Fruit fly (Drosophila melanogaster) whole organism, embryonic: ENCODE data around the gene Nubp1.

Source experiments
- Abd-B ChIP-seq: fragments of 200-800 bp; sonication (Bioruptor generic); optimal IDR thresholded peaks from 2 replicates; lab custom pipeline; 2018; ENCODE audit warnings: missing biosample characterization, mild to moderate bottlenecking, missing genetic modification characterization, moderate library complexity
- B-H1 ChIP-seq: fragments of 200-800 bp; sonication (Bioruptor generic); IDR thresholded peaks from 3 replicates; pipeline ENCODE4 v1.3.6; 2022; ENCODE audit warnings: missing biosample characterization, missing genetic modification characterization
- CG10147 ChIP-seq: fragments of 200-800 bp; sonication (Bioruptor generic); optimal IDR thresholded peaks from 2 replicates; lab custom pipeline; 2019; ENCODE audit warnings: missing biosample characterization, mild to moderate bottlenecking, missing genetic modification characterization, moderate library complexity
- CG11560 ChIP-seq: fragments of 200-800 bp; sonication (Bioruptor generic); IDR thresholded peaks from 3 replicates; pipeline ENCODE4 v1.3.6; 2022; ENCODE audit warnings: missing biosample characterization, missing genetic modification characterization
- CG11723 ChIP-seq: fragments of 200-800 bp; sonication (Bioruptor generic); optimal IDR thresholded peaks from 2 replicates; lab custom pipeline; 2017; ENCODE audit warnings: missing biosample characterization, mild to moderate bottlenecking, missing genetic modification characterization
- CG13894 ChIP-seq: fragments of 200-800 bp; sonication (Bioruptor generic); optimal IDR thresholded peaks from 3 replicates; lab custom pipeline; 2018; ENCODE audit warnings: missing biosample characterization, mild to moderate bottlenecking, missing genetic modification characterization, moderate library complexity
- CG1603 ChIP-seq: fragments of 200-800 bp; sonication (Bioruptor generic); optimal IDR thresholded peaks from 2 replicates; lab custom pipeline; 2019; ENCODE audit warnings: missing biosample characterization, mild to moderate bottlenecking, missing genetic modification characterization, moderate library complexity
- CG2202 ChIP-seq: fragments of 200-800 bp; sonication (Bioruptor generic); optimal IDR thresholded peaks from 2 replicates; lab custom pipeline; 2018; ENCODE audit warnings: missing biosample characterization, mild to moderate bottlenecking, missing genetic modification characterization
- CG34224 ChIP-seq: fragments of 200-800 bp; sonication (Bioruptor generic); IDR thresholded peaks from 3 replicates; pipeline ENCODE4 v1.3.6; 2022; ENCODE audit warnings: missing biosample characterization, missing genetic modification characterization; ENCODE audit not compliant: partially characterized antibody
- CG6654 ChIP-seq: fragments of 200-800 bp; sonication (Bioruptor generic); optimal IDR thresholded peaks from 2 replicates; lab custom pipeline; 2017; ENCODE audit warnings: missing biosample characterization, mild to moderate bottlenecking, missing genetic modification characterization
- CG7786 ChIP-seq: fragments of 200-800 bp; sonication (Bioruptor generic); optimal IDR thresholded peaks from 2 replicates; lab custom pipeline; 2016; ENCODE audit warnings: missing biosample characterization, missing genetic modification characterization
- CG8359 ChIP-seq: fragments of 200-800 bp; sonication (Bioruptor generic); optimal IDR thresholded peaks from 2 replicates; lab custom pipeline; 2017; ENCODE audit warnings: missing biosample characterization, mild to moderate bottlenecking, missing genetic modification characterization, borderline replicate concordance
- CG9437 ChIP-seq: fragments of 200-800 bp; sonication (Bioruptor generic); optimal IDR thresholded peaks from 2 replicates; lab custom pipeline; 2018; ENCODE audit warnings: missing biosample characterization, mild to moderate bottlenecking, missing genetic modification characterization
- Dip3 ChIP-seq: fragments of 200-800 bp; sonication (Bioruptor generic); optimal IDR thresholded peaks from 3 replicates; lab custom pipeline; 2016; ENCODE audit warnings: missing biosample characterization, missing genetic modification characterization
- Fer2 ChIP-seq: fragments of 200-800 bp; sonication (Bioruptor generic); optimal IDR thresholded peaks from 2 replicates; lab custom pipeline; 2018; ENCODE audit warnings: missing biosample characterization, mild to moderate bottlenecking, missing genetic modification characterization, moderate library complexity
- Gsc ChIP-seq: fragments of 200-800 bp; sonication (Bioruptor generic); IDR thresholded peaks from 2 replicates; pipeline ENCODE4 v1.3.6; 2022; ENCODE audit warnings: missing biosample characterization, missing genetic modification characterization
- Hand ChIP-seq: fragments of 200-800 bp; sonication (Bioruptor generic); optimal IDR thresholded peaks from 2 replicates; lab custom pipeline; 2017; ENCODE audit warnings: mild to moderate bottlenecking, missing biosample characterization, missing genetic modification reagents, missing genetic modification characterization
- Hr51 ChIP-seq, 2 experiments: fragments of 200-800 bp; sonication (Bioruptor generic); optimal IDR thresholded peaks; 2 replicates in 1 of 2; 3 replicates in 1 of 2; lab custom pipeline; 2016 to 2018; ENCODE audit warnings: missing biosample characterization in 2 of 2, missing genetic modification characterization in 2 of 2, mild to moderate bottlenecking in 1 of 2, moderate library complexity in 1 of 2
- Lhr ChIP-seq: fragments of 200-800 bp; sonication (Bioruptor generic); optimal IDR thresholded peaks from 3 replicates; lab custom pipeline; 2017; ENCODE audit warnings: mild to moderate bottlenecking, missing biosample characterization, missing genetic modification reagents, missing genetic modification characterization
- MESR4 ChIP-seq: fragments of 200-800 bp; sonication (Bioruptor generic); optimal IDR thresholded peaks from 2 replicates; lab custom pipeline; 2018; ENCODE audit warnings: missing biosample characterization, mild to moderate bottlenecking, missing genetic modification characterization, moderate library complexity
- NfI ChIP-seq: fragments of 200-800 bp; sonication (Bioruptor generic); optimal IDR thresholded peaks from 3 replicates; lab custom pipeline; 2018; ENCODE audit warnings: missing biosample characterization, mild to moderate bottlenecking, missing genetic modification characterization, moderate library complexity
- abd-A ChIP-seq: fragments of 200-800 bp; sonication (Bioruptor generic); optimal IDR thresholded peaks from 3 replicates; lab custom pipeline; 2019; ENCODE audit warnings: missing biosample characterization, mild to moderate bottlenecking, missing genetic modification characterization, moderate library complexity
- ac ChIP-seq: fragments of 200-800 bp; sonication (Bioruptor generic); optimal IDR thresholded peaks from 3 replicates; lab custom pipeline; 2017; ENCODE audit warnings: missing biosample characterization, mild to moderate bottlenecking, missing genetic modification characterization
- amos ChIP-seq: fragments of 200-800 bp; sonication (Bioruptor generic); IDR thresholded peaks from 2 replicates; pipeline ENCODE4 v1.3.6; 2022; ENCODE audit warnings: missing biosample characterization, missing genetic modification characterization; ENCODE audit not compliant: partially characterized antibody
- ase ChIP-seq: fragments of 200-800 bp; sonication (Bioruptor generic); IDR thresholded peaks from 3 replicates; pipeline ENCODE4 v1.3.6; 2022; ENCODE audit warnings: missing biosample characterization, missing genetic modification characterization
- ato ChIP-seq: fragments of 200-800 bp; sonication (Bioruptor generic); IDR thresholded peaks from 2 replicates; pipeline ENCODE4 v1.3.6; 2022; ENCODE audit warnings: missing biosample characterization, missing genetic modification characterization; ENCODE audit not compliant: partially characterized antibody
- az2 ChIP-seq: fragments of 200-800 bp; sonication (Bioruptor generic); optimal IDR thresholded peaks from 3 replicates; lab custom pipeline; 2016; ENCODE audit warnings: missing biosample characterization, missing genetic modification characterization
- ci ChIP-seq: fragments of 200-800 bp; sonication (Bioruptor generic); IDR thresholded peaks from 3 replicates; pipeline ENCODE4 v1.3.6; 2022; ENCODE audit warnings: missing biosample characterization, missing genetic modification characterization
- crol ChIP-seq: fragments of 200-800 bp; sonication (Bioruptor generic); IDR thresholded peaks from 2 replicates; pipeline ENCODE4 v1.3.6; 2022; ENCODE audit warnings: missing biosample characterization, missing genetic modification characterization
- da ChIP-seq: fragments of 200-800 bp; sonication (Bioruptor generic); optimal IDR thresholded peaks from 2 replicates; lab custom pipeline; 2016; ENCODE audit warnings: missing biosample characterization, missing genetic modification characterization
- dan ChIP-seq: fragments of 200-800 bp; sonication (Bioruptor generic); IDR thresholded peaks from 2 replicates; pipeline ENCODE4 v1.3.6; 2022; ENCODE audit warnings: missing biosample characterization, missing genetic modification characterization
- dm ChIP-seq: fragments of 200-800 bp; sonication (Bioruptor generic); optimal IDR thresholded peaks from 3 replicates; lab custom pipeline; 2016; ENCODE audit warnings: missing biosample characterization, missing genetic modification characterization
- fru ChIP-seq: fragments of >200 bp; optimal IDR thresholded peaks from 2 replicates; lab custom pipeline; 2017
- ftz-f1 ChIP-seq: fragments of 200-800 bp; sonication (Bioruptor generic); optimal IDR thresholded peaks from 2 replicates; lab custom pipeline; 2016; ENCODE audit warnings: missing biosample characterization, missing genetic modification characterization
- lov ChIP-seq, 2 experiments: fragments of 200-800 bp in 1 of 2; fragments of >200 bp in 1 of 2; sonication (Bioruptor generic) in 1 of 2; IDR thresholded peaks in 1 of 2; optimal IDR thresholded peaks in 1 of 2; 2 replicates in 1 of 2; 3 replicates in 1 of 2; pipeline versions ENCODE4 v1.3.6 to Lab custom; 2017 to 2022; ENCODE audit warnings: missing biosample characterization in 1 of 2, missing genetic modification characterization in 1 of 2
- nau ChIP-seq: fragments of 200-800 bp; sonication (Bioruptor generic); optimal IDR thresholded peaks from 3 replicates; lab custom pipeline; 2017; ENCODE audit warnings: missing biosample characterization, mild to moderate bottlenecking, missing genetic modification characterization, missing genetic modification reagents
- pan ChIP-seq, 4 experiments: fragments of >200 bp in 3 of 4; fragments of 200-800 bp in 1 of 4; sonication (Bioruptor generic) in 1 of 4; optimal IDR thresholded peaks in 3 of 4; IDR thresholded peaks in 1 of 4; 2 replicates each; pipeline versions ENCODE4 v1.3.6 to Lab custom; 2017 to 2022; ENCODE audit warnings: missing biosample characterization in 2 of 4, missing genetic modification characterization in 2 of 4, mixed read lengths in 1 of 4
- peb ChIP-seq: fragments of 200-800 bp; sonication (Bioruptor generic); IDR thresholded peaks from 2 replicates; pipeline ENCODE4 v1.3.6; 2022; ENCODE audit warnings: missing biosample characterization, missing genetic modification characterization
- pfk ChIP-seq: fragments of 200-800 bp; sonication (Bioruptor generic); optimal IDR thresholded peaks from 2 replicates; lab custom pipeline; 2018; ENCODE audit warnings: missing biosample characterization, mild to moderate bottlenecking, missing genetic modification characterization, moderate library complexity
- pita ChIP-seq: fragments of 200-800 bp; sonication (Bioruptor generic); optimal IDR thresholded peaks from 2 replicates; lab custom pipeline; 2017; ENCODE audit warnings: missing biosample characterization, mild to moderate bottlenecking, missing genetic modification characterization
- pnt ChIP-seq: fragments of 200-800 bp; sonication (Bioruptor generic); optimal IDR thresholded peaks from 3 replicates; lab custom pipeline; 2016; ENCODE audit warnings: missing biosample characterization, missing genetic modification characterization
- pzg ChIP-seq: fragments of 200-800 bp; sonication (Bioruptor generic); optimal IDR thresholded peaks from 3 replicates; lab custom pipeline; 2018; ENCODE audit warnings: missing biosample characterization, mild to moderate bottlenecking, missing genetic modification characterization, moderate library complexity
- shn ChIP-seq: fragments of 200-800 bp; sonication (Bioruptor generic); optimal IDR thresholded peaks from 3 replicates; lab custom pipeline; 2016; ENCODE audit warnings: missing biosample characterization, missing genetic modification characterization
- sob ChIP-seq: fragments of 200-800 bp; sonication (Bioruptor generic); IDR thresholded peaks from 2 replicates; pipeline ENCODE4 v1.3.6; 2022; ENCODE audit warnings: missing biosample characterization, missing genetic modification characterization
- stwl ChIP-seq: fragments of 200-800 bp; sonication (Bioruptor generic); optimal IDR thresholded peaks from 3 replicates; lab custom pipeline; 2018; ENCODE audit warnings: missing biosample characterization, mild to moderate bottlenecking, missing genetic modification characterization, moderate library complexity
- trem ChIP-seq: fragments of 200-800 bp; optimal IDR thresholded peaks from 3 replicates; lab custom pipeline; 2019; ENCODE audit warnings: missing biosample characterization, mild to moderate bottlenecking, missing genetic modification characterization, moderate library complexity
- tup ChIP-seq: fragments of 200-800 bp; sonication (Bioruptor generic); optimal IDR thresholded peaks from 2 replicates; lab custom pipeline; 2016; ENCODE audit warnings: missing biosample characterization, mild to moderate bottlenecking, missing genetic modification characterization, moderate library complexity

Nubp1 gene

dm6 chr2L:16715133-16715833 is 17.1 kb upstream of the Nubp1 start (continued):
- TF ChIP-seq pnt (GFP tag; lab: Kevin White, UChicago): no peak
- TF ChIP-seq CG13894: peak; percentile 79
- TF ChIP-seq ftz-f1: peak; percentile 30
- no peak for TF ChIP-seq ase (GFP tag; lab: Robert Waterston, UW)
- TF ChIP-seq shn (GFP tag; lab: Kevin White, UChicago): no peak
- no peak for TF ChIP-seq dm (GFP tag; lab: Kevin White, UChicago)
- TF ChIP-seq fru (lab: Kevin White, UChicago): no peak
- no peak for TF ChIP-seq pfk
- peak; percentile 36 for TF ChIP-seq abd-A (tag; lab: Kevin White, UChicago)
- no peak for TF ChIP-seq CG8359 (GFP tag; lab: Kevin White, UChicago)
- TF ChIP-seq CG34224: no peak
- TF ChIP-seq CG2202 (tag; lab: Kevin White, UChicago): no peak
- TF ChIP-seq Hr51 (GFP tag; optimal IDR thresholded peaks at IDR 0.05; lab: Kevin White, UChicago): no peak
- TF ChIP-seq CG9437 (GFP tag; lab: Kevin White, UChicago): peak; percentile 93
- no peak for TF ChIP-seq pan (optimal IDR thresholded peaks at IDR 0.05; lab: Kevin White, UChicago)
- TF ChIP-seq pan (GFP tag; optimal IDR thresholded peaks at IDR 0.05 in 1 of 2, IDR thresholded peaks at IDR 0.05 in 1 of 2): no peak
- no peak for TF ChIP-seq amos
- no peak for TF ChIP-seq ac
- TF ChIP-seq Fer2 (tag; lab: Kevin White, UChicago): no peak
- no peak for TF ChIP-seq CG6654 (GFP tag; lab: Kevin White, UChicago)
- no peak for TF ChIP-seq B-H1 (GFP tag; lab: Robert Waterston, UW)
- no peak for TF ChIP-seq az2 (GFP tag; lab: Kevin White, UChicago)
- TF ChIP-seq trem (tag; lab: Kevin White, UChicago): peak; percentile 19
- no peak for TF ChIP-seq Dip3 (GFP tag; lab: Kevin White, UChicago)
- TF ChIP-seq NfI (GFP tag; lab: Kevin White, UChicago): no peak
- TF ChIP-seq nau (GFP tag; lab: Kevin White, UChicago): no peak
- no peak for TF ChIP-seq ato
- TF ChIP-seq Hand: no peak
- no peak for TF ChIP-seq tup (GFP tag; lab: Kevin White, UChicago)
- no peak for TF ChIP-seq sob (GFP tag; lab: Robert Waterston, UW)

dm6 chr2L:16715841-16716701 is 16.3 kb upstream of the Nubp1 start, which contains the start of the genes Cyt-c-d and CG31808:
Gene Cyt-c-d, plus strand, starts transcription at chr2L:16715891.
Gene CG31808, minus strand, starts transcription at chr2L:16716195.
- TF ChIP-seq pita (GFP tag; lab: Kevin White, UChicago): no peak
- peak; percentile 96 for TF ChIP-seq CG11723 (GFP tag; lab: Kevin White, UChicago)
- peak; percentile 85 for TF ChIP-seq CG10147 (GFP tag; lab: Kevin White, UChicago)
- TF ChIP-seq CG1603 (tag; lab: Kevin White, UChicago): peak; percentile 97
- TF ChIP-seq crol (GFP tag; lab: Robert Waterston, UW): no peak; the same call in 1 of the 2 replicates
- TF ChIP-seq lov (optimal IDR thresholded peaks at IDR 0.05; lab: Kevin White, UChicago): no peak
- peak; percentile 96 for TF ChIP-seq lov (GFP tag; IDR thresholded peaks at IDR 0.05; lab: Robert Waterston, UW)
- TF ChIP-seq Lhr (GFP tag; lab: Kevin White, UChicago): peak; percentile 94
- TF ChIP-seq peb (GFP tag; lab: Robert Waterston, UW): peak; percentile 97
- peak; percentile 89 for TF ChIP-seq CG7786 (GFP tag; lab: Kevin White, UChicago)
- TF ChIP-seq dan (GFP tag; lab: Robert Waterston, UW): peak; percentile 75; the same call in 1 of the 2 replicates
- TF ChIP-seq CG11560 (tag; lab: Robert Waterston, UW): peak; percentile 89
- peak; percentile 47 for TF ChIP-seq MESR4
- TF ChIP-seq Gsc (GFP tag; lab: Robert Waterston, UW): peak; percentile 92
- peak; percentile 8 for TF ChIP-seq pzg (GFP tag; lab: Kevin White, UChicago)
- TF ChIP-seq Abd-B (GFP tag; lab: Kevin White, UChicago): peak; percentile 95
- TF ChIP-seq ci: peak; percentile 99
- TF ChIP-seq stwl (tag; lab: Kevin White, UChicago): peak; percentile 47
- TF ChIP-seq da (GFP tag; lab: Kevin White, UChicago): peak; percentile 87
